4 fruit fly cellular contexts compared by ENCODE assay signal in the genomic region with DNA sequence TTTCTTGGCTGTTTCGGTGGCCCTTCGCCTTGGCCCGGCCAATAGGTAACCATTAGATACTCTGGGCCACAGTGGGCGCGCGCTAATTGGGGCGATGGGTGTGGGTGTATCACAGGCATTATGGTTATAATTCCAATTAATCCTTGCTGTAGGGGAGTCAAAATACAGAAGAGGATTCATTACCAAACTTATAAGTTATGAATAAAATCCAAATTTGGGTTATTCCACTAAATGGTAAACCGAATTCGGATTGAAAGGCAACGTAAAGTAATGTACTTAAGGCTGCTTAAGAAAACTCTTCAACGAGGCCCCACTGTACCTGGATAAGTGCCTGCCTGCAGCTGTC.
TF ChIP-seq lines count a peak whose summit lies in the region.

No protein-coding gene starts in this region.

- no peak for TF ChIP-seq CTCF in whole organism, embryonic (GFP tag; optimal IDR thresholded peaks at IDR 0.05; lab: Kevin White, UChicago)

TF ChIP-seq in whole organism, embryonic, 481 proteins besides CTCF, POLR2A, EP300 and RAD21 (continues in another document):
- peak; percentile 20 for TF ChIP-seq CG17359 (tag; optimal IDR thresholded peaks at IDR 0.05; lab: Kevin White, UChicago)
- peak; percentile 4 for TF ChIP-seq repo (GFP tag; optimal IDR thresholded peaks at IDR 0.05; lab: Kevin White, UChicago)
- no peak for TF ChIP-seq tup (GFP tag; optimal IDR thresholded peaks at IDR 0.05; lab: Kevin White, UChicago)
- TF ChIP-seq CG1603 (tag; optimal IDR thresholded peaks at IDR 0.05; lab: Kevin White, UChicago): peak; percentile 40
- peak; percentile 33 for TF ChIP-seq Jarid2 (GFP tag; optimal IDR thresholded peaks at IDR 0.05; lab: Kevin White, UChicago)
- peak; percentile 36 for TF ChIP-seq CG6813 (GFP tag; optimal IDR thresholded peaks at IDR 0.05; lab: Kevin White, UChicago)
- TF ChIP-seq hkb (optimal IDR thresholded peaks at IDR 0.05; lab: Kevin White, UChicago): no peak
- TF ChIP-seq hkb (GFP tag; IDR thresholded peaks at IDR 0.05; lab: Robert Waterston, UW): peak; percentile 73; the same call in 1 of the 2 replicates
- TF ChIP-seq trem (tag; optimal IDR thresholded peaks at IDR 0.05; lab: Kevin White, UChicago): peak; percentile 15
- TF ChIP-seq CG9817 (tag; optimal IDR thresholded peaks at IDR 0.05; lab: Kevin White, UChicago): peak; percentile 12
- peak; percentile 30 for TF ChIP-seq CG8924 (tag; optimal IDR thresholded peaks at IDR 0.05; lab: Kevin White, UChicago)
- TF ChIP-seq ssp (GFP tag; IDR thresholded peaks at IDR 0.05; lab: Robert Waterston, UW): peak; percentile 27; the same call in 1 of the 2 replicates
- TF ChIP-seq CG15269 (tag; optimal IDR thresholded peaks at IDR 0.05; lab: Kevin White, UChicago): no peak
- peak; percentile 56 for TF ChIP-seq bab2 (GFP tag; optimal IDR thresholded peaks at IDR 0.05; lab: Kevin White, UChicago)
- TF ChIP-seq odd (GFP tag; optimal IDR thresholded peaks at IDR 0.05; lab: Kevin White, UChicago): no peak
- TF ChIP-seq Ada2b (GFP tag; IDR thresholded peaks at IDR 0.05; lab: Robert Waterston, UW): peak; percentile 44; the same call in 1 of the 2 replicates
- peak; percentile 1 for TF ChIP-seq org-1 (GFP tag; optimal IDR thresholded peaks at IDR 0.05; lab: Kevin White, UChicago)
- no peak for TF ChIP-seq kay (GFP tag; optimal IDR thresholded peaks at IDR 0.05; lab: Kevin White, UChicago)
- TF ChIP-seq nau (GFP tag; optimal IDR thresholded peaks at IDR 0.05; lab: Kevin White, UChicago): peak; percentile 62
- peak; percentile 26 for TF ChIP-seq abd-A (tag; optimal IDR thresholded peaks at IDR 0.05; lab: Kevin White, UChicago)
- TF ChIP-seq az2 (GFP tag; optimal IDR thresholded peaks at IDR 0.05; lab: Kevin White, UChicago): no peak

TF ChIP-seq in whole organism, prepupa, 60 proteins besides CTCF, POLR2A, EP300 and RAD21 (continues in another document):
- TF ChIP-seq Sox14 (GFP tag; optimal IDR thresholded peaks at IDR 0.05; lab: Kevin White, UChicago) (no peak), pdm3 (GFP tag; optimal IDR thresholded peaks at IDR 0.05; lab: Kevin White, UChicago) (no peak), esn (GFP tag; optimal IDR thresholded peaks at IDR 0.05; lab: Kevin White, UChicago) (no peak), Blimp-1 (GFP tag; optimal IDR thresholded peaks at IDR 0.05; lab: Kevin White, UChicago) (no peak), eg (GFP tag; IDR thresholded peaks at IDR 0.05; lab: Robert Waterston, UW) (peak; percentile 26; the same call in 1 of the 3 replicates), Gug (GFP tag; IDR thresholded peaks at IDR 0.05; lab: Robert Waterston, UW) (0 out of 2 replicates have a peak, but pooled peaks have one; percentile 12), spab (GFP tag; optimal IDR thresholded peaks at IDR 0.05; lab: Kevin White, UChicago) (no peak), cyc (GFP tag; optimal IDR thresholded peaks at IDR 0.05; lab: Kevin White, UChicago) (no peak), CG16779 (tag; optimal IDR thresholded peaks at IDR 0.05; lab: Kevin White, UChicago) (no peak), Eip93F (GFP tag; optimal IDR thresholded peaks at IDR 0.05; lab: Kevin White, UChicago) (no peak), OdsH (GFP tag; optimal IDR thresholded peaks at IDR 0.05; lab: Kevin White, UChicago) (no peak), CG6854 (GFP tag; optimal IDR thresholded peaks at IDR 0.05; lab: Kevin White, UChicago) (no peak), salr (GFP tag; optimal IDR thresholded peaks at IDR 0.05; lab: Kevin White, UChicago) (no peak), CG6163 (GFP tag; IDR thresholded peaks at IDR 0.05; lab: Robert Waterston, UW) (0 out of 3 replicates have a peak, but pooled peaks have one; percentile 34), fd85E (GFP tag; optimal IDR thresholded peaks at IDR 0.05; lab: Kevin White, UChicago) (no peak), CG6276 (GFP tag; optimal IDR thresholded peaks at IDR 0.05; lab: Kevin White, UChicago) (no peak), Ets21C (GFP tag; optimal IDR thresholded peaks at IDR 0.05; lab: Kevin White, UChicago) (no peak), CG34406 (GFP tag; optimal IDR thresholded peaks at IDR 0.05; lab: Kevin White, UChicago) (no peak), Hr38 (GFP tag; optimal IDR thresholded peaks at IDR 0.05; lab: Kevin White, UChicago) (no peak), CG3919 (GFP tag; optimal IDR thresholded peaks at IDR 0.05; lab: Kevin White, UChicago) (peak; percentile 12), acj6 (GFP tag; optimal IDR thresholded peaks at IDR 0.05; lab: Kevin White, UChicago) (no peak), fkh (GFP tag; optimal IDR thresholded peaks at IDR 0.05; lab: Kevin White, UChicago) (no peak), net (GFP tag; optimal IDR thresholded peaks at IDR 0.05; lab: Kevin White, UChicago) (no peak)

TF ChIP-seq in whole organism, pupa, 21 proteins besides CTCF, POLR2A, EP300 and RAD21:
- peak; percentile 33; the same call in 1 of the 2 replicates for TF ChIP-seq CG32121 (GFP tag; IDR thresholded peaks at IDR 0.05; lab: Robert Waterston, UW)
- TF ChIP-seq Pif1B (GFP tag; optimal IDR thresholded peaks at IDR 0.05; lab: Kevin White, UChicago): no peak
- TF ChIP-seq CG8301 (tag; optimal IDR thresholded peaks at IDR 0.05; lab: Kevin White, UChicago): peak; percentile 36
- peak; percentile 57 for TF ChIP-seq CG14655 (GFP tag; optimal IDR thresholded peaks at IDR 0.05; lab: Kevin White, UChicago)
- TF ChIP-seq CG4496 (GFP tag; IDR thresholded peaks at IDR 0.05; lab: Robert Waterston, UW): peak; percentile 60; the same call in 1 of the 3 replicates
TF ChIP-seq in whole organism, pupa: peak in this region for 4.

TF ChIP-seq in whole organism, wandering third instar larva, 38 proteins besides CTCF, POLR2A, EP300 and RAD21:
- TF ChIP-seq dl (GFP tag; optimal IDR thresholded peaks at IDR 0.05; lab: Kevin White, UChicago; ENCODE audit: insufficient read depth in 1 of 2, partially characterized antibody in 2 of 2) (no peak), Myc (optimal IDR thresholded peaks at IDR 0.05; lab: Kevin White, UChicago) (no peak), psq (GFP tag; optimal IDR thresholded peaks at IDR 0.05; lab: Kevin White, UChicago) (no peak), dmrt93B (GFP tag; optimal IDR thresholded peaks at IDR 0.05; lab: Kevin White, UChicago) (no peak), HLH106 (tag; optimal IDR thresholded peaks at IDR 0.05; lab: Kevin White, UChicago) (peak; percentile 9), Dif (GFP tag; optimal IDR thresholded peaks at IDR 0.05; lab: Kevin White, UChicago; ENCODE audit: partially characterized antibody) (no peak), foxo (GFP tag; optimal IDR thresholded peaks at IDR 0.05; lab: Kevin White, UChicago) (peak in 1 of 2 experiments; percentile 8), tai (GFP tag; optimal IDR thresholded peaks at IDR 0.05; lab: Kevin White, UChicago) (no peak)

Comparison
In these comparisons a context has a peak if more than half of its experiments do, and no peak if none do; other contexts are left out.
1. Of the 7 proteins assayed by ChIP-seq in both whole organism, embryonic and whole organism, prepupa: peak only in whole organism, embryonic: Blimp-1 and CG6854; only in whole organism, prepupa: none; in both: Gug; in neither: 4.